Fruit fly (Drosophila melanogaster): ENCODE measurements around the gene CG14137.

The CG14137 gene

DNA sequence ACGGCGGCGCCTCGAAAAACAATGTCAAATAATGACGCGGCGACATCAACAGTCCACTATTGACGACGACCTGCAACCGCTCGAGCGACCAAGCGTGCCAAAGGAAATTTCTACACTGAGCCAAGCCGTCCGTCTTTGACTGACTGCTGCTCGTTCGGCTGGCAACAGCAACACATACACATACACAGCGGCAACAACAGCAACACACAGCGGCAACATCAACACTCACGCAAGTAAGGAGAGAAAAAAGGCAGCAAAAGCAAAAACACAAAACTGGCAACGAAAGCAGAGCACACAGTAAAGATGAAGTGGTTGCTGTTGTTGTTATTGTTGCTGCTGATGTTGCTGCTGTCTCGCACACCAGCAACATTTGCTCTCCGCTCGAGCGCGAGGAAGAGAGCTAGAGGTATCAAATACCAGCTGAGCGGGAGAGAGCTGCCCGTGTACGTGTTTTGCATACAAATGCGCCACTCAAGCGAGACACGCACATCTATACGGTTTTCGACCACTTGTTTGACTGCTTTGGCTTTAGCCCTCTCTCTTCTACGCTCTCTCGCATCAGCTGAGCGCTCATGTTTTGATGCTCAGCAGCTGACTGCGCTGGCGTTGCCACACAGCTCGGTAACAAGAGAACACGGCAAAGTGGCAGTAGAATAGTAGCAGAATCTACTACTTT lies 46.7 kb downstream of the CG14137 start (continued):
- TF ChIP-seq CG17912 (GFP tag; optimal IDR thresholded peaks at IDR 0.05) = peak; percentile 7
- no peak for TF ChIP-seq kay (GFP tag; optimal IDR thresholded peaks at IDR 0.05)
- TF ChIP-seq lov (optimal IDR thresholded peaks at IDR 0.05) = no peak
- peak; percentile 68; the same call in 1 of the 3 replicates for TF ChIP-seq lov (GFP tag; IDR thresholded peaks at IDR 0.05)
- no peak for TF ChIP-seq CG8281 (tag; optimal IDR thresholded peaks at IDR 0.05)
- peak; percentile 90 for TF ChIP-seq pros (GFP tag; optimal IDR thresholded peaks at IDR 0.05)
- peak; percentile 61; the same call in 1 of the 2 replicates for TF ChIP-seq CG8765 (GFP tag; IDR thresholded peaks at IDR 0.05)
- TF ChIP-seq CG12071 (GFP tag; optimal IDR thresholded peaks at IDR 0.05) = peak; percentile 69
- peak; percentile 14 for TF ChIP-seq trem (tag; optimal IDR thresholded peaks at IDR 0.05)
- peak; percentile 85; the same call in 1 of the 2 replicates for TF ChIP-seq vvl (GFP tag; IDR thresholded peaks at IDR 0.05)
- no peak for TF ChIP-seq klu (GFP tag; IDR thresholded peaks at IDR 0.05)
- peak; percentile 71 for TF ChIP-seq Drgx (GFP tag; IDR thresholded peaks at IDR 0.05)
- peak; percentile 62 for TF ChIP-seq CG17829 (tag; optimal IDR thresholded peaks at IDR 0.05)

DNA sequence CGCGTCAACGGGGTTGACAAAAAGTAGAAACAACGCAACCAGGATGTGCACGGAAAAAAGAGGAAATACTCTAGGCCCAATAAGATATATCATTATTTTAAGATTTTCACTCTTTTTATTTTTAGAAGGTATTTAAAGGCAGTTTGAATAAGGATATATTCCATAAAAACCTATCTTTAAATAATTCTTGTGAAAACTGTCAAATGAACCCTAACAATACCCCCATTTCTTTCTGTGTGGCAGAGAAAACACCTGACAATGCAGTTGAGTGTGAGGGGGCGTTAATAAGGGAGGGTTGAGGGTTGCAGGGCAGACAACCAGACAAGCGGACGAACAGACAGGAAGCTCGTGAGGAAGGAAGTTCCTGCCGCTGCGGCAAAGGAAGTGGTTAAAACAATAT lies 47.9 kb downstream of the CG14137 start:
- no peak for TF ChIP-seq peb (GFP tag; IDR thresholded peaks at IDR 0.05)
- TF ChIP-seq CG17186 (GFP tag; optimal IDR thresholded peaks at IDR 0.05) = no peak
- no peak for TF ChIP-seq hb (GFP tag; IDR thresholded peaks at IDR 0.05; ENCODE audit: partially characterized antibody)
- no peak for TF ChIP-seq CG1024 (GFP tag; IDR thresholded peaks at IDR 0.05)
- TF ChIP-seq mld (GFP tag; IDR thresholded peaks at IDR 0.05; ENCODE audit: partially characterized antibody) = no peak
- TF ChIP-seq Hey (tag; optimal IDR thresholded peaks at IDR 0.05) = no peak
- peak; percentile 61 for TF ChIP-seq D19A (tag; optimal IDR thresholded peaks at IDR 0.05)
- peak in 1 of 3 experiments; percentile 74 for TF ChIP-seq lola (GFP tag; optimal IDR thresholded peaks at IDR 0.05)
- TF ChIP-seq B-H1 (GFP tag; IDR thresholded peaks at IDR 0.05) = no peak
- TF ChIP-seq CG2120 (GFP tag; optimal IDR thresholded peaks at IDR 0.05) = no peak
- no peak for TF ChIP-seq tll (GFP tag; optimal IDR thresholded peaks at IDR 0.05)
- peak; percentile 8 for TF ChIP-seq nom (GFP tag; optimal IDR thresholded peaks at IDR 0.05)
- TF ChIP-seq CG7372 (GFP tag; IDR thresholded peaks at IDR 0.05) = 0 out of 2 replicates have a peak, but pooled peaks have one; percentile 12
- no peak for TF ChIP-seq CG2875 (GFP tag; optimal IDR thresholded peaks at IDR 0.05)
- TF ChIP-seq CG4360 (GFP tag; IDR thresholded peaks at IDR 0.05) = no peak
- TF ChIP-seq her (GFP tag; optimal IDR thresholded peaks at IDR 0.05) = no peak
- 0 out of 4 replicates have a peak, but pooled peaks have one; percentile 4 for TF ChIP-seq Gug (GFP tag; IDR thresholded peaks at IDR 0.05)
- TF ChIP-seq jing (GFP tag; optimal IDR thresholded peaks at IDR 0.05) = no peak
- no peak for TF ChIP-seq CG9876 (GFP tag; optimal IDR thresholded peaks at IDR 0.05)
- TF ChIP-seq CG1529 (GFP tag; optimal IDR thresholded peaks at IDR 0.05) = no peak
- no peak for TF ChIP-seq CG14050 (GFP tag; IDR thresholded peaks at IDR 0.05)
- no peak for TF ChIP-seq Ravus (GFP tag; IDR thresholded peaks at IDR 0.05)
- no peak for TF ChIP-seq Dad (GFP tag; optimal IDR thresholded peaks at IDR 0.05)
- TF ChIP-seq CG4820 (GFP tag; optimal IDR thresholded peaks at IDR 0.05) = peak; percentile 42
- no peak for TF ChIP-seq Sin3A (optimal IDR thresholded peaks at IDR 0.05)
- no peak for TF ChIP-seq CG1233 (GFP tag; optimal IDR thresholded peaks at IDR 0.05)
- no peak for TF ChIP-seq mirr (GFP tag; optimal IDR thresholded peaks at IDR 0.05)
- TF ChIP-seq CG5245 (GFP tag; optimal IDR thresholded peaks at IDR 0.05) = no peak
- no peak for TF ChIP-seq trh (GFP tag; optimal IDR thresholded peaks at IDR 0.05)
- TF ChIP-seq CG8359 (GFP tag; optimal IDR thresholded peaks at IDR 0.05; ENCODE audit: borderline replicate concordance) = no peak
- TF ChIP-seq Blimp-1 (GFP tag; optimal IDR thresholded peaks at IDR 0.05) = peak; percentile 68
- TF ChIP-seq Rfx (GFP tag; IDR thresholded peaks at IDR 0.05) = no peak
- TF ChIP-seq CG12104 (GFP tag; optimal IDR thresholded peaks at IDR 0.05) = no peak
- TF ChIP-seq CG14860 (GFP tag; IDR thresholded peaks at IDR 0.05; ENCODE audit: partially characterized antibody) = no peak
- no peak for TF ChIP-seq stwl (tag; optimal IDR thresholded peaks at IDR 0.05)
- peak; percentile 48 for TF ChIP-seq CG11504 (tag; optimal IDR thresholded peaks at IDR 0.05)

All from whole organism, embryonic.